Fruit fly (Drosophila melanogaster) whole organism, wandering third instar larva: ENCODE data around the gene CG11560.
A peak's percentile ranks its signal among the peaks of the same experiment; 100 is the strongest.

Experiments
- Abd-B ChIP-seq: fragments of >200 bp; optimal IDR thresholded peaks from 2 replicates; lab custom pipeline; 2017; ENCODE audit warnings: missing biosample characterization, missing genetic modification characterization
- CG32264 ChIP-seq: fragments of 200-800 bp; sonication (Bioruptor generic); optimal IDR thresholded peaks from 2 replicates; lab custom pipeline; 2016; ENCODE audit warnings: missing biosample characterization, missing genetic modification characterization
- CG9705 ChIP-seq: fragments of 200-800 bp; sonication (Bioruptor generic); optimal IDR thresholded peaks from 2 replicates; lab custom pipeline; 2018; ENCODE audit warnings: missing biosample characterization, mild to moderate bottlenecking, missing genetic modification characterization
- CrebA ChIP-seq: fragments of 200-800 bp; sonication (Bioruptor generic); optimal IDR thresholded peaks from 2 replicates; lab custom pipeline; 2016; ENCODE audit warnings: missing biosample characterization, mild to moderate bottlenecking, missing genetic modification characterization, borderline replicate concordance
- Dfd ChIP-seq: fragments of >200 bp; optimal IDR thresholded peaks from 2 replicates; lab custom pipeline; 2017; ENCODE audit warnings: missing biosample characterization, missing genetic modification characterization
- Dif ChIP-seq: fragments of 200-275, 200-300 bp; sonication (Bioruptor generic); optimal IDR thresholded peaks from 2 replicates; lab custom pipeline; 2018; ENCODE audit warnings: missing biosample characterization, missing genetic modification characterization; ENCODE audit not compliant: partially characterized antibody
- GATAd ChIP-seq: sonication (Bioruptor generic); optimal IDR thresholded peaks from 2 replicates; lab custom pipeline; 2016; ENCODE audit warnings: missing biosample characterization, missing genetic modification characterization
- HLH106 ChIP-seq: fragments of 200-800 bp; optimal IDR thresholded peaks from 3 replicates; lab custom pipeline; 2019; ENCODE audit warnings: missing biosample characterization, mild to moderate bottlenecking, missing genetic modification characterization, moderate library complexity
- Hnf4 ChIP-seq: fragments of 200-800 bp; sonication (Bioruptor generic); optimal IDR thresholded peaks from 2 replicates; lab custom pipeline; 2016; ENCODE audit warnings: missing biosample characterization, mild to moderate bottlenecking, missing genetic modification characterization
- Hr78 ChIP-seq: fragments of >200 bp; optimal IDR thresholded peaks from 2 replicates; lab custom pipeline; 2017; ENCODE audit warnings: missing biosample characterization, missing genetic modification characterization
- Hr83 ChIP-seq: fragments of 200-300 bp; sonication (Bioruptor generic); optimal IDR thresholded peaks from 2 replicates; lab custom pipeline; 2016; ENCODE audit warnings: missing biosample characterization, mild to moderate bottlenecking, missing genetic modification characterization, moderate library complexity; ENCODE audit not compliant: poor library complexity, severe bottlenecking
- Jra ChIP-seq: sonication (Bioruptor generic); optimal IDR thresholded peaks from 2 replicates; lab custom pipeline; 2016; ENCODE audit warnings: missing biosample characterization, missing genetic modification characterization
- Mio ChIP-seq: sonication (Bioruptor generic); optimal IDR thresholded peaks from 2 replicates; lab custom pipeline; 2016; ENCODE audit warnings: missing biosample characterization, missing genetic modification characterization
- Myc ChIP-seq: fragments of >200 bp; optimal IDR thresholded peaks from 2 replicates; lab custom pipeline; 2017
- N ChIP-seq: fragments of >200 bp; optimal IDR thresholded peaks from 2 replicates; lab custom pipeline; 2018; ENCODE audit warnings: missing biosample characterization, missing external identifiers, missing genetic modification characterization
- OdsH ChIP-seq: fragments of 200-800 bp; sonication (Bioruptor generic); optimal IDR thresholded peaks from 2 replicates; lab custom pipeline; 2016; ENCODE audit warnings: missing biosample characterization, mild to moderate bottlenecking, missing genetic modification characterization
- Rel ChIP-seq, 2 experiments: fragments of 200-800 bp; sonication (Bioruptor generic) in 1 of 2; optimal IDR thresholded peaks; 2 replicates in 1 of 2; 3 replicates in 1 of 2; lab custom pipeline; 2016 to 2019; ENCODE audit warnings: mild to moderate bottlenecking in 2 of 2, missing biosample characterization in 2 of 2, missing genetic modification characterization in 2 of 2, moderate library complexity in 1 of 2
- Sp1 ChIP-seq: fragments of 200-800 bp; sonication (Bioruptor generic); optimal IDR thresholded peaks from 3 replicates; lab custom pipeline; 2019; ENCODE audit warnings: missing biosample characterization, mild to moderate bottlenecking, missing genetic modification characterization, moderate library complexity
- Vsx2 ChIP-seq: fragments of 200-300, 225-300 bp; sonication (Bioruptor generic); optimal IDR thresholded peaks from 2 replicates; lab custom pipeline; 2018; ENCODE audit warnings: missing biosample characterization, missing genetic modification characterization; ENCODE audit not compliant: partially characterized antibody
- br ChIP-seq: fragments of 200-800 bp; sonication (Bioruptor generic); optimal IDR thresholded peaks from 2 replicates; lab custom pipeline; 2016; ENCODE audit warnings: missing biosample characterization, missing genetic modification characterization
- brk ChIP-seq: fragments of 200-800 bp; sonication (Bioruptor generic); optimal IDR thresholded peaks from 2 replicates; lab custom pipeline; 2016; ENCODE audit warnings: missing biosample characterization, mild to moderate bottlenecking, missing genetic modification characterization
- dl ChIP-seq, 2 experiments: fragments of 175-275, 200-275 bp in 1 of 2; fragments of 200-275 bp in 1 of 2; sonication (Bioruptor generic); optimal IDR thresholded peaks; lab custom pipeline; 2018; ENCODE audit warnings: mild to moderate bottlenecking in 2 of 2, missing biosample characterization in 2 of 2, missing genetic modification characterization in 2 of 2, moderate library complexity in 2 of 2; ENCODE audit not compliant: partially characterized antibody in 2 of 2, insufficient read depth in 1 of 2
- dmrt93B ChIP-seq: fragments of 200-800 bp; sonication (Bioruptor generic); optimal IDR thresholded peaks from 2 replicates; lab custom pipeline; 2018; ENCODE audit warnings: missing biosample characterization, mild to moderate bottlenecking, missing genetic modification characterization
- dsf ChIP-seq: sonication (Bioruptor generic); optimal IDR thresholded peaks from 2 replicates; lab custom pipeline; 2016; ENCODE audit warnings: missing biosample characterization, missing genetic modification characterization, borderline replicate concordance
- ey ChIP-seq: fragments of 200-800 bp; sonication (Bioruptor generic); optimal IDR thresholded peaks from 2 replicates; lab custom pipeline; 2016; ENCODE audit warnings: missing biosample characterization, missing genetic modification characterization
- foxo ChIP-seq, 2 experiments: fragments of 200-800 bp; sonication (Bioruptor generic); optimal IDR thresholded peaks; 2 replicates in 1 of 2; 3 replicates in 1 of 2; lab custom pipeline; 2016 to 2017; ENCODE audit warnings: missing biosample characterization in 2 of 2, missing genetic modification characterization in 2 of 2
- fru ChIP-seq: fragments of 200-800 bp; sonication (Bioruptor generic); optimal IDR thresholded peaks from 3 replicates; lab custom pipeline; 2016; ENCODE audit warnings: missing biosample characterization, mild to moderate bottlenecking, missing genetic modification characterization
- h ChIP-seq: fragments of 200-800 bp; sonication (Bioruptor generic); optimal IDR thresholded peaks from 3 replicates; lab custom pipeline; 2016; ENCODE audit warnings: missing biosample characterization, mild to moderate bottlenecking, missing genetic modification characterization
- jim ChIP-seq: fragments of 175-275, 200-325 bp; sonication (Bioruptor generic); optimal IDR thresholded peaks from 2 replicates; lab custom pipeline; 2016; ENCODE audit warnings: missing biosample characterization, mild to moderate bottlenecking, missing genetic modification characterization
- lola ChIP-seq: fragments of >200 bp; optimal IDR thresholded peaks from 2 replicates; lab custom pipeline; 2017; ENCODE audit warnings: missing biosample characterization, missing genetic modification characterization
- pan ChIP-seq: fragments of >200 bp; optimal IDR thresholded peaks from 2 replicates; lab custom pipeline; 2017
- psq ChIP-seq: fragments of 200-800 bp; sonication (Bioruptor generic); optimal IDR thresholded peaks from 3 replicates; lab custom pipeline; 2017; ENCODE audit warnings: missing biosample characterization, mild to moderate bottlenecking, missing genetic modification characterization, moderate library complexity
- rgr ChIP-seq: fragments of 200-800 bp; sonication (Bioruptor generic); optimal IDR thresholded peaks from 3 replicates; lab custom pipeline; 2016; ENCODE audit warnings: missing biosample characterization, mild to moderate bottlenecking, missing genetic modification characterization
- sage ChIP-seq: fragments of 200-800 bp; sonication (Bioruptor generic); optimal IDR thresholded peaks from 2 replicates; lab custom pipeline; 2016; ENCODE audit warnings: missing biosample characterization, mild to moderate bottlenecking, missing genetic modification characterization
- sv ChIP-seq: fragments of 200-800 bp; sonication (Bioruptor generic); optimal IDR thresholded peaks from 3 replicates; lab custom pipeline; 2016; ENCODE audit warnings: missing biosample characterization, missing genetic modification characterization
- tai ChIP-seq: sonication (Bioruptor generic); optimal IDR thresholded peaks from 2 replicates; lab custom pipeline; 2016; ENCODE audit warnings: missing biosample characterization, missing genetic modification characterization
- usp ChIP-seq: fragments of >200 bp; optimal IDR thresholded peaks from 2 replicates; lab custom pipeline; 2017; ENCODE audit warnings: missing biosample characterization, missing genetic modification characterization
- woc ChIP-seq: sonication (Bioruptor generic); optimal IDR thresholded peaks from 2 replicates; lab custom pipeline; 2016; ENCODE audit warnings: missing biosample characterization, mild to moderate bottlenecking, missing genetic modification characterization

CG11560 gene

DNA sequence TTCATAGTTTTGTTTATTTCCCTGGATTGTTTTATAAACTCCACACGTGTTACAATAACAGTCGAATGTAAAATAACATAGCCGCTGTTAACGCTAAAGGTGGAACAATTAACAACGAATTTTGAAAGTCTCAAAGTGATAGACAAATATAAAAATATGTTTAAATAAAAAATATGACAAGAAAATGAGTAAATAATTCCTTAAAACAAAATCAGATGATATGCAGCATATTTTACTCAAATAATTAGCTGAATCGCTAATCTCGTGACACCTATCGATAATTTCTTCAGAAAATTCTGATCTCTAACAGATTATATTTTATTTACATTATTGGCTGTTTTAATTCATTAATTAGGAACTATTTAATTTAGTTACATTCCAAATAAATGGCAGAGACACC is 16.8 kb downstream of the CG11560 start, which contains the start of the genes CG5645 and Atg12:
Gene CG5645 (minus strand): TSS at position 77 of the 400 bp plus-strand sequence.
Gene Atg12 (plus strand): TSS at position 338 of the 400 bp plus-strand sequence.
- TF ChIP-seq sv (GFP tag; lab: Kevin White, UChicago) = no peak
- no peak for TF ChIP-seq jim (GFP tag; lab: Kevin White, UChicago)
- no peak for TF ChIP-seq GATAd (GFP tag; lab: Kevin White, UChicago)
- peak in 1 of 2 experiments; percentile 83 for TF ChIP-seq foxo (GFP tag; optimal IDR thresholded peaks at IDR 0.05; lab: Kevin White, UChicago)
- no peak for TF ChIP-seq N (GFP tag; lab: Kevin White, UChicago)
- TF ChIP-seq psq (GFP tag; lab: Kevin White, UChicago) = peak; percentile 48
- no peak for TF ChIP-seq dmrt93B (GFP tag; lab: Kevin White, UChicago)
- no peak for TF ChIP-seq Abd-B (GFP tag; lab: Kevin White, UChicago)
- TF ChIP-seq pan (lab: Kevin White, UChicago) = no peak
- no peak for TF ChIP-seq sage
- peak; percentile 76 for TF ChIP-seq CG9705 (GFP tag; lab: Kevin White, UChicago)
- peak; percentile 36 for TF ChIP-seq br (GFP tag; lab: Kevin White, UChicago)
- peak; percentile 65 for TF ChIP-seq OdsH (GFP tag; lab: Kevin White, UChicago)
- TF ChIP-seq lola (GFP tag; lab: Kevin White, UChicago) = no peak
- TF ChIP-seq Jra (GFP tag; lab: Kevin White, UChicago) = peak; percentile 79
- no peak for TF ChIP-seq Dif (GFP tag; lab: Kevin White, UChicago)
- TF ChIP-seq Hr83 (GFP tag; lab: Kevin White, UChicago) = no peak
- TF ChIP-seq CrebA (GFP tag; lab: Kevin White, UChicago) = no peak
- TF ChIP-seq rgr = peak; percentile 74
- peak; percentile 67 for TF ChIP-seq HLH106
- no peak for TF ChIP-seq Rel (GFP tag; optimal IDR thresholded peaks at IDR 0.05; lab: Kevin White, UChicago)
- TF ChIP-seq Rel (tag; optimal IDR thresholded peaks at IDR 0.05; lab: Kevin White, UChicago) = peak; percentile 43
- peak; percentile 81 for TF ChIP-seq Hnf4 (GFP tag; lab: Kevin White, UChicago)
- peak; percentile 84 for TF ChIP-seq h (GFP tag; lab: Kevin White, UChicago)
- TF ChIP-seq Mio (GFP tag; lab: Kevin White, UChicago) = no peak
- TF ChIP-seq Sp1 (GFP tag; lab: Kevin White, UChicago) = peak; percentile 46
- TF ChIP-seq ey (GFP tag; lab: Kevin White, UChicago) = peak; percentile 46
- TF ChIP-seq dsf (GFP tag; lab: Kevin White, UChicago) = peak; percentile 46
- TF ChIP-seq woc (GFP tag; lab: Kevin White, UChicago) = peak; percentile 76
- no peak for TF ChIP-seq Dfd (GFP tag; lab: Kevin White, UChicago)
- peak; percentile 69 for TF ChIP-seq fru (GFP tag; lab: Kevin White, UChicago)
- TF ChIP-seq dl (GFP tag; optimal IDR thresholded peaks at IDR 0.05; lab: Kevin White, UChicago; ENCODE audit: insufficient read depth in 1 of 2, partially characterized antibody in 2 of 2) = no peak
- TF ChIP-seq Myc (lab: Kevin White, UChicago) = no peak
- no peak for TF ChIP-seq Vsx2 (GFP tag; lab: Kevin White, UChicago)
- no peak for TF ChIP-seq usp (GFP tag; lab: Kevin White, UChicago)
- TF ChIP-seq tai (GFP tag; lab: Kevin White, UChicago) = no peak
- peak; percentile 71 for TF ChIP-seq brk (GFP tag; lab: Kevin White, UChicago)
- peak; percentile 13 for TF ChIP-seq CG32264
- TF ChIP-seq Hr78 = no peak

DNA sequence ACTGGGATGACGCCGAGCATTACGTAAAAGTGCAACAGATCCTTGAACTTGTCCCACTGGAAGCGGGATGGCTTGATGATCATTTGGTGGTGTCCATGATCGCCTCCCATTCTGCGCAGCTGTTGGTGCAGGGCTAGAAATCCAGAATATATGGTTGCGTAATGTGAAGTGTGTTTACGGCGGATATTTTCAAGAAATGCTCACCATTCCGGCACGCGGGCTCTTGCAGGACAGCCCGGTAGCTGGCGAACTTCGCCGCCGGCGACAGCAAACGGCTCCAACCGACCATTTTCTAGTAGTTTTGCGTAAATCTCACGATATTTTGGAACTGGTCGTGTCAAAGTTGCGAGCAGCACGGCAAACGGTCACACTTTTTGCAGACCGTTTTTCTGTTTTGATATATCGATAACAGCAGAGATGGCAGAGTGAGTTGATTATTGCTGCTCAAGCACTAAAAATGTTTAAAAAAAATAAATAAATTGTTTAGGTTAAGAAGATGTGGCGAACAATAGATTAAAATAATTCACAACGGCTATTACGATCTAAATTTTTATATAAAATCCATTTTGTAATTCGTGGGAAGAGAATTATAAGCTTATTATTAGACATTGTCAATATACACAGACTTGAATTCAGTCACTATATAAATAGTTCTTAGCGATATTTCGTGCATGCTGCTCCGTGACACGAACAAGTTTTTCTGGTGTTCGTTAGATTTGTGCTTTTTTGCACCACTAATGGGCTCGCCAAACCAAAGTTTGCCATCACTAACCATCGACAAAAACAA is 18.5 kb downstream of the CG11560 start, which contains the start of the genes ND-SGDH and RhoGAP68F:
Gene ND-SGDH (minus strand): TSS at position 472 of the 787 bp plus-strand sequence.
Gene RhoGAP68F (plus strand): TSS at position 756 of the 787 bp plus-strand sequence.
- TF ChIP-seq Dif (GFP tag; lab: Kevin White, UChicago) = no peak
- peak; percentile 61 for TF ChIP-seq sv (GFP tag; lab: Kevin White, UChicago)
- no peak for TF ChIP-seq Hr78
- peak; percentile 73 for TF ChIP-seq Jra (GFP tag; lab: Kevin White, UChicago)
- peak; percentile 75 for TF ChIP-seq br (GFP tag; lab: Kevin White, UChicago)
- TF ChIP-seq CrebA (GFP tag; lab: Kevin White, UChicago) = no peak
- TF ChIP-seq Hnf4 (GFP tag; lab: Kevin White, UChicago) = peak; percentile 75
- no peak for TF ChIP-seq N (GFP tag; lab: Kevin White, UChicago)
- peak; percentile 80 for TF ChIP-seq dmrt93B (GFP tag; lab: Kevin White, UChicago)
- peak; percentile 69 for TF ChIP-seq ey (GFP tag; lab: Kevin White, UChicago)
- peak; percentile 59 for TF ChIP-seq brk (GFP tag; lab: Kevin White, UChicago)
- TF ChIP-seq sage = no peak
- no peak for TF ChIP-seq Myc (lab: Kevin White, UChicago)
- TF ChIP-seq pan (lab: Kevin White, UChicago) = no peak
- peak; percentile 81 for TF ChIP-seq woc (GFP tag; lab: Kevin White, UChicago)
- TF ChIP-seq Dfd (GFP tag; lab: Kevin White, UChicago) = no peak
- peak; percentile 69 for TF ChIP-seq OdsH (GFP tag; lab: Kevin White, UChicago)
- peak; percentile 54 for TF ChIP-seq dsf (GFP tag; lab: Kevin White, UChicago)
- peak; percentile 77 for TF ChIP-seq CG9705 (GFP tag; lab: Kevin White, UChicago)
- peak; percentile 55 for TF ChIP-seq GATAd (GFP tag; lab: Kevin White, UChicago)
- peak; percentile 84 for TF ChIP-seq h (GFP tag; lab: Kevin White, UChicago)
- TF ChIP-seq Abd-B (GFP tag; lab: Kevin White, UChicago) = no peak
- no peak for TF ChIP-seq usp (GFP tag; lab: Kevin White, UChicago)
- peak; percentile 57 to 86 for TF ChIP-seq foxo (GFP tag; optimal IDR thresholded peaks at IDR 0.05; lab: Kevin White, UChicago)
- TF ChIP-seq fru (GFP tag; lab: Kevin White, UChicago) = peak; percentile 79
- peak; percentile 62 for TF ChIP-seq Hr83 (GFP tag; lab: Kevin White, UChicago)
- TF ChIP-seq jim (GFP tag; lab: Kevin White, UChicago) = no peak
- peak; percentile 74 for TF ChIP-seq rgr
- peak; percentile 32 for TF ChIP-seq CG32264
- peak; percentile 65 for TF ChIP-seq psq (GFP tag; lab: Kevin White, UChicago)
- TF ChIP-seq tai (GFP tag; lab: Kevin White, UChicago) = peak; percentile 84
- no peak for TF ChIP-seq dl (GFP tag; optimal IDR thresholded peaks at IDR 0.05; lab: Kevin White, UChicago; ENCODE audit: insufficient read depth in 1 of 2, partially characterized antibody in 2 of 2)
- TF ChIP-seq lola (GFP tag; lab: Kevin White, UChicago) = no peak
- peak; percentile 87 for TF ChIP-seq HLH106
- no peak for TF ChIP-seq Vsx2 (GFP tag; lab: Kevin White, UChicago)
- TF ChIP-seq Sp1 (GFP tag; lab: Kevin White, UChicago) = peak; percentile 76
